Worm (Caenorhabditis elegans) whole organism, young adult: ENCODE measurements around the gene vhp-1.
A peak's percentile ranks its signal among the peaks of the same experiment; 100 is the strongest.

Experiments
- F10E7.11 ChIP-seq: sonication (generic microtip); optimal IDR thresholded peaks from 2 replicates; lab custom pipeline; 2017; ENCODE audit warnings: mild to moderate bottlenecking, missing genetic modification characterization, moderate library complexity, missing compliant biosample characterization
- F49E8.2 ChIP-seq: sonication (generic microtip); optimal IDR thresholded peaks from 3 replicates; lab custom pipeline; 2017; ENCODE audit warnings: missing genetic modification characterization, mild to moderate bottlenecking, missing compliant biosample characterization, antibody characterized with exemption, moderate library complexity; ENCODE audit not compliant: insufficient read depth
- Y56A3A.18 ChIP-seq: fragments of 200-800 bp; sonication (Bioruptor generic); IDR thresholded peaks from 2 replicates; pipeline ENCODE4 v1.3.6; 2022; ENCODE audit warnings: missing genetic modification reagents, missing genetic modification characterization, missing compliant biosample characterization
- Y67H2A.10 ChIP-seq: fragments of 200-800 bp; sonication (Bioruptor generic); conservative IDR thresholded peaks from 2 replicates; pipeline ENCODE4 v1.3.6; 2022; ENCODE audit warnings: missing genetic modification reagents, missing genetic modification characterization, missing compliant biosample characterization
- Y79H2A.3 ChIP-seq: fragments of 200-800 bp; sonication (Bioruptor generic); conservative IDR thresholded peaks from 2 replicates; pipeline ENCODE4 v1.3.6; 2022; ENCODE audit warnings: missing genetic modification reagents, missing genetic modification characterization, missing compliant biosample characterization
- ZK185.1 ChIP-seq: sonication (generic microtip); optimal IDR thresholded peaks from 2 replicates; lab custom pipeline; 2016; ENCODE audit warnings: mild to moderate bottlenecking, missing genetic modification characterization, missing compliant biosample characterization; ENCODE audit not compliant: poor library complexity, severe bottlenecking
- aptf-2 ChIP-seq: fragments of 200-800 bp; sonication (Bioruptor generic); conservative IDR thresholded peaks from 2 replicates; pipeline ENCODE4 v1.3.6; 2022; ENCODE audit warnings: missing genetic modification reagents, missing genetic modification characterization, missing compliant biosample characterization
- aptf-3 ChIP-seq: fragments of 200-800 bp; sonication (Bioruptor generic); IDR thresholded peaks from 2 replicates; pipeline ENCODE4 v1.3.6; 2022; ENCODE audit warnings: missing genetic modification characterization, missing compliant biosample characterization
- bed-1 ChIP-seq: fragments of 200-800 bp; sonication (Bioruptor generic); IDR thresholded peaks from 2 replicates; pipeline ENCODE4 v1.3.6; 2022; ENCODE audit warnings: missing genetic modification reagents, missing genetic modification characterization, missing compliant biosample characterization
- cebp-1 ChIP-seq, 2 experiments: fragments of 200-800 bp in 1 of 2; sonication (Bioruptor generic) in 1 of 2; sonication (generic microtip) in 1 of 2; IDR thresholded peaks in 1 of 2; optimal IDR thresholded peaks in 1 of 2; 2 replicates each; pipeline versions ENCODE4 v1.3.6 to Lab custom; 2017 to 2022; ENCODE audit warnings: missing compliant biosample characterization in 2 of 2, missing genetic modification characterization in 2 of 2, mild to moderate bottlenecking in 1 of 2, missing genetic modification reagents in 1 of 2, moderate library complexity in 1 of 2
- ceh-100 ChIP-seq: fragments of 200-800 bp; sonication (Bioruptor generic); IDR thresholded peaks from 2 replicates; pipeline ENCODE4 v1.3.6; 2022; ENCODE audit warnings: missing genetic modification reagents, missing genetic modification characterization, missing compliant biosample characterization
- ceh-40 ChIP-seq: fragments of 200-800 bp; sonication (Bioruptor generic); IDR thresholded peaks from 2 replicates; pipeline ENCODE4 v1.3.6; 2022; ENCODE audit warnings: missing genetic modification characterization, missing compliant biosample characterization
- dox-1 ChIP-seq: fragments of 200-800 bp; sonication (Bioruptor generic); IDR thresholded peaks from 2 replicates; pipeline ENCODE4 v1.3.6; 2022; ENCODE audit warnings: missing genetic modification reagents, missing genetic modification characterization, missing compliant biosample characterization
- efl-1 ChIP-seq: fragments of 150-350 bp; optimal IDR thresholded peaks from 2 replicates; lab custom pipeline; 2014; ENCODE audit warnings: missing biosample characterization, missing genetic modification reagents, missing genetic modification characterization
- egl-44 ChIP-seq: fragments of 200-800 bp; sonication (Bioruptor generic); IDR thresholded peaks from 2 replicates; pipeline ENCODE4 v1.3.6; 2022; ENCODE audit warnings: missing genetic modification reagents, missing genetic modification characterization, missing compliant biosample characterization
- gei-17 ChIP-seq: fragments of 200-800 bp; sonication (Bioruptor generic); optimal IDR thresholded peaks from 2 replicates; lab custom pipeline; 2018; ENCODE audit warnings: mild to moderate bottlenecking, missing genetic modification characterization, missing compliant biosample characterization
- hmg-1.2 ChIP-seq: fragments of 200-800 bp; sonication (Bioruptor generic); IDR thresholded peaks from 2 replicates; pipeline ENCODE4 v1.3.6; 2022; ENCODE audit warnings: missing genetic modification reagents, missing genetic modification characterization, missing compliant biosample characterization
- hsf-1 ChIP-seq: fragments of 200-800 bp; sonication (Bioruptor generic); IDR thresholded peaks from 2 replicates; pipeline ENCODE4 v1.3.6; 2022; ENCODE audit warnings: missing genetic modification reagents, missing genetic modification characterization, missing compliant biosample characterization
- lin-26 ChIP-seq: fragments of 200-800 bp; sonication (Bioruptor generic); IDR thresholded peaks from 2 replicates; pipeline ENCODE4 v1.3.6; 2022; ENCODE audit warnings: missing genetic modification reagents, missing genetic modification characterization, missing compliant biosample characterization
- lin-35 ChIP-seq, 3 experiments: fragments of 150-350 bp in 2 of 3; sonication (generic microtip) in 1 of 3; optimal IDR thresholded peaks; 2 replicates each; lab custom pipeline; 2014 to 2018; ENCODE audit warnings: missing biosample characterization in 3 of 3, missing genetic modification characterization in 3 of 3, missing genetic modification reagents in 3 of 3
- nfya-1 ChIP-seq: sonication (generic microtip); optimal IDR thresholded peaks from 2 replicates; lab custom pipeline; 2017; ENCODE audit warnings: antibody characterized with exemption, missing compliant biosample characterization, missing genetic modification characterization, borderline replicate concordance; ENCODE audit not compliant: insufficient read depth
- nfyb-1 ChIP-seq: fragments of 200-800 bp; sonication (Bioruptor generic); IDR thresholded peaks from 2 replicates; pipeline ENCODE4 v1.3.6; 2022; ENCODE audit warnings: missing genetic modification reagents, missing genetic modification characterization, missing compliant biosample characterization
- nhr-120 ChIP-seq: fragments of 200-800 bp; sonication (Bioruptor generic); IDR thresholded peaks from 2 replicates; pipeline ENCODE4 v1.3.6; 2022; ENCODE audit warnings: missing genetic modification characterization, missing compliant biosample characterization
- nhr-80 ChIP-seq: sonication (generic microtip); optimal IDR thresholded peaks from 2 replicates; lab custom pipeline; 2016; ENCODE audit warnings: missing genetic modification characterization, missing compliant biosample characterization
- pha-4 ChIP-seq: fragments of 150-350 bp; sonication (generic microtip); optimal IDR thresholded peaks from 2 replicates; lab custom pipeline; 2014; ENCODE audit warnings: missing biosample characterization, missing genetic modification reagents, missing genetic modification characterization
- rcor-1 ChIP-seq: fragments of 200-800 bp; sonication (Bioruptor generic); IDR thresholded peaks from 2 replicates; pipeline ENCODE4 v1.3.6; 2022; ENCODE audit warnings: missing genetic modification reagents, missing genetic modification characterization, missing compliant biosample characterization
- rec-8 ChIP-seq, 2 experiments: sonication (generic microtip); optimal IDR thresholded peaks; 2 replicates each; lab custom pipeline; 2016; ENCODE audit warnings: mild to moderate bottlenecking in 2 of 2, missing genetic modification characterization in 2 of 2, missing genetic modification reagents in 2 of 2, missing genotype in 2 of 2, missing biosample characterization in 1 of 2, missing compliant biosample characterization in 1 of 2, moderate library complexity in 1 of 2
- snpc-3.4 ChIP-seq: sonication (generic microtip); optimal IDR thresholded peaks from 2 replicates; lab custom pipeline; 2017; ENCODE audit warnings: missing genetic modification characterization, mild to moderate bottlenecking, missing compliant biosample characterization, antibody characterized with exemption, moderate library complexity, missing genotype, missing genetic modification reagents
- snpc-4 ChIP-seq, 5 experiments: fragments of 150-350 bp in 1 of 5; sonication (generic microtip) in 4 of 5; optimal IDR thresholded peaks; 2 replicates each; lab custom pipeline; 2014 to 2018; ENCODE audit warnings: missing genetic modification characterization in 5 of 5, missing biosample characterization in 3 of 5, antibody characterized with exemption in 2 of 5, mild to moderate bottlenecking in 2 of 5, missing compliant biosample characterization in 2 of 5, missing genotype in 2 of 5, moderate library complexity in 2 of 5, missing genetic modification reagents in 1 of 5
- unc-62 ChIP-seq: fragments of 150-350 bp; optimal IDR thresholded peaks from 2 replicates; lab custom pipeline; 2014; ENCODE audit warnings: missing biosample characterization, missing genetic modification reagents, missing genetic modification characterization
- xnd-1 ChIP-seq: sonication (generic microtip); optimal IDR thresholded peaks from 2 replicates; lab custom pipeline; 2016; ENCODE audit warnings: missing genotype, missing genetic modification reagents, missing genetic modification characterization, missing compliant biosample characterization
- zfh-2 ChIP-seq: fragments of 200-800 bp; sonication (Bioruptor generic); conservative IDR thresholded peaks from 2 replicates; pipeline ENCODE4 v1.3.6; 2022; ENCODE audit warnings: missing genetic modification reagents, missing genetic modification characterization, missing compliant biosample characterization
- ztf-6 ChIP-seq: fragments of 200-800 bp; sonication (Bioruptor generic); IDR thresholded peaks from 2 replicates; pipeline ENCODE4 v1.3.6; 2022; ENCODE audit warnings: missing genetic modification reagents, missing genetic modification characterization, missing compliant biosample characterization

Gene vhp-1

ce11 chrII:5336660-5337494 lies 13.8 kb downstream of the vhp-1 start (continued):
- TF ChIP-seq bed-1 (no peak), efl-1 (GFP tag; lab: Kevin White, UChicago) (peak; percentile 22), aptf-2 (GFP tag; lab: Robert Waterston, UW) (no peak), egl-44 (GFP tag; lab: Robert Waterston, UW) (no peak), pha-4 (tag; lab: Kevin White, UChicago) (no peak), nfyb-1 (peak; percentile 49; the same call in 1 of the 2 replicates), nfya-1 (tag; lab: Kevin White, UChicago) (no peak), snpc-3.4 (no peak), xnd-1 (tag; lab: Kevin White, UChicago) (no peak), ztf-6 (no peak), zfh-2 (peak; percentile 90), ceh-100 (GFP tag; lab: Robert Waterston, UW) (0 out of 2 replicates have a peak, but pooled peaks have one; percentile 13), Y67H2A.10 (GFP tag; lab: Robert Waterston, UW) (no peak), snpc-4 (GFP tag; optimal IDR thresholded peaks at IDR 0.05; lab: Kevin White, UChicago) (no peak), snpc-4 (tag; optimal IDR thresholded peaks at IDR 0.05; lab: Kevin White, UChicago) (peak in 2 of 4 experiments; percentile 3 to 34), cebp-1 (GFP tag; IDR thresholded peaks at IDR 0.05; lab: Robert Waterston, UW) (no peak), cebp-1 (tag; optimal IDR thresholded peaks at IDR 0.05; lab: Kevin White, UChicago) (peak; percentile 69), rec-8 (tag; optimal IDR thresholded peaks at IDR 0.05; lab: Kevin White, UChicago) (no peak), F10E7.11 (tag; lab: Kevin White, UChicago) (no peak), lin-35 (GFP tag; optimal IDR thresholded peaks at IDR 0.05; lab: Kevin White, UChicago) (peak in 1 of 3 experiments; percentile 40), gei-17 (no peak), Y56A3A.18 (no peak), nhr-120 (GFP tag; lab: Robert Waterston, UW) (no peak), hsf-1 (GFP tag; lab: Robert Waterston, UW) (no peak), F49E8.2 (tag; lab: Kevin White, UChicago) (no peak), rcor-1 (GFP tag; lab: Robert Waterston, UW) (no peak), Y79H2A.3 (GFP tag; lab: Robert Waterston, UW) (no peak), ceh-40 (GFP tag; lab: Robert Waterston, UW) (0 out of 2 replicates have a peak, but pooled peaks have one; percentile 43), dox-1 (GFP tag; lab: Robert Waterston, UW) (peak; percentile 40; the same call in 1 of the 2 replicates), hmg-1.2 (GFP tag; lab: Robert Waterston, UW) (peak; percentile 81), aptf-3 (no peak)

- TF ChIP-seq nhr-80 (tag; lab: Kevin White, UChicago) = peak; percentile 31
- TF ChIP-seq nfya-1 (tag; lab: Kevin White, UChicago) = no peak
- TF ChIP-seq ZK185.1 (tag; lab: Kevin White, UChicago) = no peak
- TF ChIP-seq lin-26 = 0 out of 2 replicates have a peak, but pooled peaks have one; percentile 8
- TF ChIP-seq unc-62 (GFP tag; lab: Kevin White, UChicago) = peak; percentile 21
Measured at ce11 chrII:5337495-5337840, 14.4 kb downstream of the vhp-1 start.
